Worm (Caenorhabditis elegans): ENCODE results near the gene ekl-5.

Gene ekl-5

ce11 chrX:13886195-13886594, 30.8 kb downstream of the ekl-5 start:
- TF ChIP-seq ceh-18 (tag; optimal IDR thresholded peaks at IDR 0.05) (no peak), pax-1 (tag; optimal IDR thresholded peaks at IDR 0.05) (no peak), elt-2 (tag; optimal IDR thresholded peaks at IDR 0.05) (no peak), sox-2 (GFP tag; IDR thresholded peaks at IDR 0.05) (no peak), zip-5 (tag; optimal IDR thresholded peaks at IDR 0.05) (no peak), ceh-48 (tag; optimal IDR thresholded peaks at IDR 0.05) (no peak), ceh-30 (tag; optimal IDR thresholded peaks at IDR 0.05) (no peak)

- TF ChIP-seq elt-2 (tag; optimal IDR thresholded peaks at IDR 0.05), result peak; percentile 85
- TF ChIP-seq ref-2 (tag; optimal IDR thresholded peaks at IDR 0.05), result no peak
Observed at ce11 chrX:13885131-13885530, 31.8 kb downstream of the ekl-5 start.

- TF ChIP-seq K09A11.1 (tag; optimal IDR thresholded peaks at IDR 0.05; ENCODE audit: insufficient read depth) (no peak), unc-86 (tag; optimal IDR thresholded peaks at IDR 0.05) (no peak), elt-2 (tag; optimal IDR thresholded peaks at IDR 0.05) (peak; percentile 57), tbx-2 (tag; optimal IDR thresholded peaks at IDR 0.05) (no peak)
Observed at ce11 chrX:13884157-13884556, 32.8 kb downstream of the ekl-5 start.

- no peak for TF ChIP-seq nfya-1 (tag; optimal IDR thresholded peaks at IDR 0.05)
- TF ChIP-seq F13H6.1 (tag; optimal IDR thresholded peaks at IDR 0.05), result no peak
- TF ChIP-seq hlh-30 (tag; optimal IDR thresholded peaks at IDR 0.05; ENCODE audit: insufficient read depth), result no peak
- TF ChIP-seq sox-2 (GFP tag; IDR thresholded peaks at IDR 0.05), result no peak
- no peak for TF ChIP-seq ceh-34 (tag; optimal IDR thresholded peaks at IDR 0.05)
- no peak for TF ChIP-seq fkh-10 (GFP tag; optimal IDR thresholded peaks at IDR 0.05)
- no peak for TF ChIP-seq lim-6 (tag; optimal IDR thresholded peaks at IDR 0.05)
- TF ChIP-seq pha-2 (tag; optimal IDR thresholded peaks at IDR 0.05), result no peak
- TF ChIP-seq mec-3 (tag; optimal IDR thresholded peaks at IDR 0.05; ENCODE audit: borderline replicate concordance), result no peak
- TF ChIP-seq K02D7.2 (tag; optimal IDR thresholded peaks at IDR 0.05), result no peak
Observed at ce11 chrX:13882639-13883038, 34.3 kb downstream of the ekl-5 start, which contains the start of gene hlb-1. hlb-1 (minus strand) TSS chrX:13882739.

ce11 chrX:13881760-13882369, 35.1 kb downstream of the ekl-5 start:
- no peak for TF ChIP-seq ceh-48 (tag; optimal IDR thresholded peaks at IDR 0.05)
- no peak for TF ChIP-seq npax-4 (tag; optimal IDR thresholded peaks at IDR 0.05)
- no peak for TF ChIP-seq zip-5 (tag; optimal IDR thresholded peaks at IDR 0.05)
- no peak for TF ChIP-seq ceh-34 (tag; optimal IDR thresholded peaks at IDR 0.05)
- TF ChIP-seq ceh-31 (tag; optimal IDR thresholded peaks at IDR 0.05), result peak; percentile 7
- TF ChIP-seq unc-42 (tag; optimal IDR thresholded peaks at IDR 0.05), result peak; percentile 79
- no peak for TF ChIP-seq rnt-1 (tag; optimal IDR thresholded peaks at IDR 0.05)
- no peak for TF ChIP-seq unc-3 (GFP tag; conservative IDR thresholded peaks at IDR 0.05)
- TF ChIP-seq unc-3 (tag; optimal IDR thresholded peaks at IDR 0.05), result no peak
- no peak for TF ChIP-seq elt-2 (tag; optimal IDR thresholded peaks at IDR 0.05)
- no peak for TF ChIP-seq hlh-6 (tag; optimal IDR thresholded peaks at IDR 0.05)
- TF ChIP-seq ztf-16 (tag; optimal IDR thresholded peaks at IDR 0.05), result no peak
- TF ChIP-seq nhr-232 (tag; optimal IDR thresholded peaks at IDR 0.05), result no peak
- no peak for TF ChIP-seq pha-4 (tag; optimal IDR thresholded peaks at IDR 0.05)
- no peak for TF ChIP-seq nfya-1 (tag; optimal IDR thresholded peaks at IDR 0.05)
- TF ChIP-seq madf-2 (tag; optimal IDR thresholded peaks at IDR 0.05), result no peak
- peak; percentile 15 for TF ChIP-seq ref-2 (tag; optimal IDR thresholded peaks at IDR 0.05)
- no peak for TF ChIP-seq tbx-2 (tag; optimal IDR thresholded peaks at IDR 0.05)
- TF ChIP-seq pag-3 (tag; optimal IDR thresholded peaks at IDR 0.05; ENCODE audit: borderline replicate concordance), result no peak
- no peak for TF ChIP-seq ahr-1 (tag; optimal IDR thresholded peaks at IDR 0.05)
- no peak for TF ChIP-seq syd-9 (tag; optimal IDR thresholded peaks at IDR 0.05)
- TF ChIP-seq K09A11.1 (tag; optimal IDR thresholded peaks at IDR 0.05; ENCODE audit: insufficient read depth), result no peak

All from whole organism, late embryonic.